Worm (Caenorhabditis elegans) whole organism, early embryonic: ENCODE measurements around the gene grsp-3.

Source experiments
- ceh-13 ChIP-seq: fragments of 200-800 bp; sonication (Bioruptor generic); optimal IDR thresholded peaks from 2 replicates; lab custom pipeline; 2018; ENCODE audit warnings: mild to moderate bottlenecking, missing genetic modification characterization, missing compliant biosample characterization
- sea-1 ChIP-seq: fragments of 200-800 bp; sonication (Bioruptor generic); conservative IDR thresholded peaks from 2 replicates; pipeline ENCODE4 v1.3.6; 2022; ENCODE audit warnings: missing genetic modification characterization, missing compliant biosample characterization
- tbx-11 ChIP-seq: fragments of 200-800 bp; sonication (Bioruptor generic); IDR thresholded peaks from 2 replicates; pipeline ENCODE4 v1.3.6; 2022; ENCODE audit warnings: missing genetic modification characterization, missing compliant biosample characterization
- tbx-37 ChIP-seq: fragments of 200-800 bp; sonication (Bioruptor generic); conservative IDR thresholded peaks from 2 replicates; pipeline ENCODE4 v1.3.6; 2022; ENCODE audit warnings: missing genetic modification reagents, missing genetic modification characterization, missing compliant biosample characterization

- TF ChIP-seq tbx-11 (GFP tag; lab: Robert Waterston, UW): no peak
- no peak for TF ChIP-seq sea-1 (GFP tag; lab: Robert Waterston, UW)
- TF ChIP-seq ceh-13 (GFP tag; lab: Kevin White, UChicago): no peak
- TF ChIP-seq tbx-37: 0 out of 2 replicates have a peak, but pooled peaks have one; percentile 14
Observed at ce11 chrIV:7133140-7133539, 1.4 kb upstream of the grsp-3 start, which contains the start of gene cyn-12.
